Fruit fly (Drosophila melanogaster): ENCODE measurements around the gene disco-r.

disco-r gene

DNA sequence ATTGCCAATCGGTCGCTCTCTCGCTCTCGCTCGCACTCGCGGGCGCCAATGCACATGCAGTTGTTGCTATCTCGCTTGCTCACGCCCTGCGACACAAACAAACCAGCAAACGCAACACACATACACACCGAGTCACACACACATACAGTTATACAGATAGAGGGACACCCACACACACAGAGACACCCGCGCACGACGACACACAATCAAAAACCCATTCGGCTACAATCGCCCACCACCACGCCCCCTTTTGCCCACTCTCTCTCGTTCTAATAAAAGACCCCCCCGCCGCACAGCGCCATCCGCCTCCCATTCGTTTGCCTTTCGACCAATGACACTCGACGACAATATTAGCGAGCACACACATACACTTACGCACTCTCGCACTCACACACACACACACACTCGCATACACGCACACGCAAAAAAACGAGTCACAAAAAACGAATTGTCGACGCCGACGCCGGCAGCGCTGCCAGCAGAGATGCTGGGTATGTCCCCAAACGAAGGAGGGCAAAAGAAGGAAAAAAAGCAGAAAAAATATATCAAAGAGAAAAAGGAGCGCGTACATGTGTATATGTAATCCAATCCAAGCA lies 1.0 kb downstream of the disco-r start:
- TF ChIP-seq CG33017 (tag; optimal IDR thresholded peaks at IDR 0.05) (no peak), CG1620 (GFP tag; optimal IDR thresholded peaks at IDR 0.05) (no peak), Crg-1 (GFP tag; optimal IDR thresholded peaks at IDR 0.05) (no peak), CG7045 (GFP tag; optimal IDR thresholded peaks at IDR 0.05) (no peak), bab1 (GFP tag; optimal IDR thresholded peaks at IDR 0.05) (no peak), Clk (GFP tag; optimal IDR thresholded peaks at IDR 0.05) (no peak), CG12768 (GFP tag; optimal IDR thresholded peaks at IDR 0.05) (no peak), ovo (GFP tag; optimal IDR thresholded peaks at IDR 0.05) (no peak), toe (GFP tag; optimal IDR thresholded peaks at IDR 0.05) (no peak)

DNA sequence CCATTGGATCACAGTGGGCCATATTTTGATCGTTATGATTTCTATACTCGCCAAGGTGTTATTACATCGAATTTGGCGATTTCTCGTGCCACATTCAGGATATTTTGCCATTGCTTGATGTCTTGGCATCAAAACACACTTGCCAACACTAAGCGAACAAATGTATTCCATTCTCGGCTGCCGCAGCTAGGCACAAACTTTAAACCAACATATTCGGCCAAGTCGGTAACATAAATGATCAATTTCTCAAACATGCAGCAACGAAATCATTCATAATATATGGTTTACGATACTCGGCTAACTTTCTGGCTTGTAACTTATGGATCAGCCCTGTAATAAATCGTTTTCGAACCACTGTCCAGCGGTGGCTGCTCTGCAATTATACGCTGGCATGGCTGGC lies 5.8 kb downstream of the disco-r start:
- TF ChIP-seq kay (GFP tag; ENCODE audit: borderline replicate concordance) (no peak), pad (GFP tag; optimal IDR thresholded peaks at IDR 0.05) (no peak), CG14711 (tag; optimal IDR thresholded peaks at IDR 0.05) (no peak), CG12768 (GFP tag; optimal IDR thresholded peaks at IDR 0.05) (no peak), Clk (GFP tag; optimal IDR thresholded peaks at IDR 0.05) (no peak), ovo (GFP tag; optimal IDR thresholded peaks at IDR 0.05) (no peak), Mnt (GFP tag; optimal IDR thresholded peaks at IDR 0.05) (no peak), Hr96 (GFP tag; optimal IDR thresholded peaks at IDR 0.05) (no peak), CG5204 (GFP tag; optimal IDR thresholded peaks at IDR 0.05) (no peak), CG7101 (tag; optimal IDR thresholded peaks at IDR 0.05) (no peak), cic (GFP tag; optimal IDR thresholded peaks at IDR 0.05) (no peak), CG33017 (tag; optimal IDR thresholded peaks at IDR 0.05) (no peak), toe (GFP tag; optimal IDR thresholded peaks at IDR 0.05) (no peak), CG1620 (GFP tag; optimal IDR thresholded peaks at IDR 0.05) (no peak), bab1 (GFP tag; optimal IDR thresholded peaks at IDR 0.05) (no peak), cnc (optimal IDR thresholded peaks at IDR 0.05) (no peak), CG7045 (GFP tag; optimal IDR thresholded peaks at IDR 0.05) (no peak), Crg-1 (GFP tag; optimal IDR thresholded peaks at IDR 0.05) (no peak), CG11617 (GFP tag; optimal IDR thresholded peaks at IDR 0.05) (no peak), tj (GFP tag; optimal IDR thresholded peaks at IDR 0.05) (no peak)

DNA sequence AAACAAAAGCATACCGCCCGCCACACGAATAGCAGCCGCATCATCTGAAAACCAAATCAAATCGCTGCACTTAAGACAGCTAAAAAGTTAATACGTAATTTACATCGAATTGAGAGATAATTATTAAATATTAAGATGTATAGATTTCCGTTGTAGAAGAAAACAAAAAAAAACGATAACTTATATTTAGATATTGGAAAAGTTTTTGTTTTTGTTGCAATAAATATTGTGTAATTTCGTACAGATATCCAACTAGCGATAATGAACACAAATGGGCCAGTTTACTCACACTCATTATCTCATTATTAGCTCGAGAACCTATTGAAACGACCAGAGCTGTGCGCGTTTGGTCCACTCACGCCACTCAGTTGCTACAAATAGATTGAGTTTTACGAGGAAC lies 8.2 kb downstream of the disco-r start:
- no peak for TF ChIP-seq Crg-1 (GFP tag; optimal IDR thresholded peaks at IDR 0.05)
- TF ChIP-seq CG33017 (tag; optimal IDR thresholded peaks at IDR 0.05) = no peak
- no peak for TF ChIP-seq ovo (GFP tag; optimal IDR thresholded peaks at IDR 0.05)
- no peak for TF ChIP-seq CG7045 (GFP tag; optimal IDR thresholded peaks at IDR 0.05)
- TF ChIP-seq Mnt (GFP tag; optimal IDR thresholded peaks at IDR 0.05) = no peak
- no peak for TF ChIP-seq Hr96 (GFP tag; optimal IDR thresholded peaks at IDR 0.05)
- TF ChIP-seq pad (GFP tag; optimal IDR thresholded peaks at IDR 0.05) = no peak
- no peak for TF ChIP-seq bab1 (GFP tag; optimal IDR thresholded peaks at IDR 0.05)
- no peak for TF ChIP-seq cnc (optimal IDR thresholded peaks at IDR 0.05)
- no peak for TF ChIP-seq CG12768 (GFP tag; optimal IDR thresholded peaks at IDR 0.05)
- no peak for TF ChIP-seq CG14711 (tag; optimal IDR thresholded peaks at IDR 0.05)
- TF ChIP-seq cic (GFP tag; optimal IDR thresholded peaks at IDR 0.05) = no peak
- TF ChIP-seq CG7101 (tag; optimal IDR thresholded peaks at IDR 0.05) = no peak

DNA sequence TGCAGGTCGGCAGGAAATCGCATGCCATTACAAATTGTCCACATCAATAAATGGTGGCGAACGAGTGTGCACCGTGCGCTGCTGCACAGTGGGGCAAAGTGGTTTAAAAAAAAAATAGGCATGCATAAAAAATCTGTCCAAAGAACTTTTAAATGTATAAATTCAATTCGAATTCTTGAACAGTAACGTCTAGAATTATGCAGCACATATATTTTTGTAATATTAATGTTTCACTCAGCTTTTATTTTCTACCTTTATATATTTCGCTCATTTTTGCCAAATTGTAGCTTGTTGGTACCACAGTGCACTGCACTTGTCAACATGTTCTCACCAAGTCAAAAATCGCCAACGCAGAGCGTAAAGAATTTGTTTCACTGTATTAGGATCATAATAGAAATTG lies 9.7 kb downstream of the disco-r start:
- TF ChIP-seq kay (GFP tag; ENCODE audit: borderline replicate concordance) (no peak), Hr96 (GFP tag; optimal IDR thresholded peaks at IDR 0.05) (no peak), CG33017 (tag; optimal IDR thresholded peaks at IDR 0.05) (no peak), tj (GFP tag; optimal IDR thresholded peaks at IDR 0.05) (no peak), cic (GFP tag; optimal IDR thresholded peaks at IDR 0.05) (no peak), CG1620 (GFP tag; optimal IDR thresholded peaks at IDR 0.05) (no peak), CG11617 (GFP tag; optimal IDR thresholded peaks at IDR 0.05) (no peak), pad (GFP tag; optimal IDR thresholded peaks at IDR 0.05) (no peak), CG12768 (GFP tag; optimal IDR thresholded peaks at IDR 0.05) (no peak), CG7045 (GFP tag; optimal IDR thresholded peaks at IDR 0.05) (no peak), bab1 (GFP tag; optimal IDR thresholded peaks at IDR 0.05) (no peak), CG7101 (tag; optimal IDR thresholded peaks at IDR 0.05) (no peak), ovo (GFP tag; optimal IDR thresholded peaks at IDR 0.05) (no peak)

DNA sequence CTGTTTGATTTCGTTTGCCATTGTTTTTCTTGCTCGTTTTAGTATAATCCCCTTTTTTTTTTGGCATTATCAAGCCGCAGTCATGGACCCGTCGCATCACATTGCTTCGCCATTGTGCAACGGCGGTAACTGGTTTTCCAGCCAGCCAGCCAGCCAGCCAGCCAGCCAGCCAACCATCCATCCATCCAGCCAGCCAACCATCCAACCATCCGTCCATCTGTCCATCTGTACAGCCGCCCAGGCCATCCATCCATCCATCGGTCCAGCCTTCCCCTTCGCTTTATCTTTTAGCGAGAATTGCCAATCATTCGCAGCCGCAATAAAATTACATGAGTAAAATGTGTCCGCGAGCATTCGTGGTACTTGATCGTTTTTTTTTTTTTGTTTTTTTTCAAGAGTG lies 12.9 kb downstream of the disco-r start:
- TF ChIP-seq bab1 (GFP tag; optimal IDR thresholded peaks at IDR 0.05) = no peak
- TF ChIP-seq cic (GFP tag; optimal IDR thresholded peaks at IDR 0.05) = no peak
- no peak for TF ChIP-seq cnc (optimal IDR thresholded peaks at IDR 0.05)
- TF ChIP-seq Crg-1 (GFP tag; optimal IDR thresholded peaks at IDR 0.05) = no peak
- TF ChIP-seq CG33017 (tag; optimal IDR thresholded peaks at IDR 0.05) = no peak
- TF ChIP-seq kay (GFP tag; ENCODE audit: borderline replicate concordance) = no peak
- TF ChIP-seq ovo (GFP tag; optimal IDR thresholded peaks at IDR 0.05) = no peak
- no peak for TF ChIP-seq CG7045 (GFP tag; optimal IDR thresholded peaks at IDR 0.05)

DNA sequence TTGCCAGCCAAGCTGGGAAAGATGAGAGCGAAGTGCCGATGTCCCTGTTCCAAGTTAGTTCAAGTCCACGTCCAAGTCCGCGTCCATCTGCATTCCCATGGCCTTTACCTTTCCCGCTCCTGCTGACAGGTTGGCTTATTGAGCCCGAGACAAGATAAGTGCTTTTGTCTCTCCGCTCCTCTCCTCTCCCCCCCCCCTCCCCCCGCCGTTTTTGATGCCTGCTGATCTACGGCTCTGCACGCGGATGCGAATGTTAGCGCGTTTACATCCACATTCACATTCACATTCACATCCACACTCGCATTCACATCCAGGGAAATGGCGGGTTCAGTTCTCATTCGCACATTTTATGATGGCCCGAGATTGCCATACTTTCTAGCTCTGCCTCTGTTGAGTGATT lies 13.4 kb downstream of the disco-r start:
- TF ChIP-seq CG33017 (tag; optimal IDR thresholded peaks at IDR 0.05) (no peak), bab1 (GFP tag; optimal IDR thresholded peaks at IDR 0.05) (no peak), Hr96 (GFP tag; optimal IDR thresholded peaks at IDR 0.05) (no peak), ovo (GFP tag; optimal IDR thresholded peaks at IDR 0.05) (no peak), CG7101 (tag; optimal IDR thresholded peaks at IDR 0.05) (no peak), cic (GFP tag; optimal IDR thresholded peaks at IDR 0.05) (no peak), Mnt (GFP tag; optimal IDR thresholded peaks at IDR 0.05) (no peak), Clk (GFP tag; optimal IDR thresholded peaks at IDR 0.05) (no peak), toe (GFP tag; optimal IDR thresholded peaks at IDR 0.05) (no peak), CG11617 (GFP tag; optimal IDR thresholded peaks at IDR 0.05) (no peak), CG5204 (GFP tag; optimal IDR thresholded peaks at IDR 0.05) (no peak), CG12768 (GFP tag; optimal IDR thresholded peaks at IDR 0.05) (no peak), CG14711 (tag; optimal IDR thresholded peaks at IDR 0.05) (no peak)

Data from whole organism, adult.